Fruit fly (Drosophila melanogaster) whole organism, embryonic: ENCODE results near the gene CG32984.

ENCODE experiments used
- Atf3 ChIP-seq: fragments of 200-800 bp; sonication (Bioruptor generic); optimal IDR thresholded peaks from 3 replicates; lab custom pipeline; 2016; ENCODE audit warnings: missing biosample characterization, missing genetic modification characterization
- Bdp1 ChIP-seq: fragments of 200-800 bp; sonication (Bioruptor generic); optimal IDR thresholded peaks from 3 replicates; lab custom pipeline; 2016; ENCODE audit warnings: missing biosample characterization, missing genetic modification characterization
- CG10366 ChIP-seq: fragments of 200-800 bp; sonication (Bioruptor generic); IDR thresholded peaks from 2 replicates; pipeline ENCODE4 v1.3.6; 2022; ENCODE audit warnings: missing biosample characterization, missing genetic modification characterization
- CG11723 ChIP-seq: fragments of 200-800 bp; sonication (Bioruptor generic); optimal IDR thresholded peaks from 2 replicates; lab custom pipeline; 2017; ENCODE audit warnings: missing biosample characterization, mild to moderate bottlenecking, missing genetic modification characterization
- CG14441 ChIP-seq: fragments of 200-800 bp; sonication (Bioruptor generic); IDR thresholded peaks from 2 replicates; pipeline ENCODE4 v1.3.6; 2022; ENCODE audit warnings: missing biosample characterization, missing genetic modification characterization
- CG14710 ChIP-seq: fragments of 200-800 bp; sonication (Bioruptor generic); optimal IDR thresholded peaks from 3 replicates; lab custom pipeline; 2019; ENCODE audit warnings: missing biosample characterization, mild to moderate bottlenecking, missing genetic modification characterization, moderate library complexity
- CG1602 ChIP-seq: fragments of 200-800 bp; sonication (Bioruptor generic); optimal IDR thresholded peaks from 3 replicates; lab custom pipeline; 2016; ENCODE audit warnings: missing biosample characterization, missing genetic modification characterization
- CG1647 ChIP-seq: fragments of 200-800 bp; sonication (Bioruptor generic); optimal IDR thresholded peaks from 3 replicates; lab custom pipeline; 2016; ENCODE audit warnings: missing biosample characterization, missing genetic modification characterization
- CG17385 ChIP-seq: fragments of 200-800 bp; sonication (Bioruptor generic); optimal IDR thresholded peaks from 3 replicates; lab custom pipeline; 2018; ENCODE audit warnings: missing biosample characterization, mild to moderate bottlenecking, missing genetic modification characterization
- CG18599 ChIP-seq: fragments of 200-800 bp; sonication (Bioruptor generic); optimal IDR thresholded peaks from 3 replicates; lab custom pipeline; 2017; ENCODE audit warnings: missing biosample characterization, missing genetic modification characterization, mild to moderate bottlenecking, moderate library complexity, missing genetic modification reagents
- CG3065 ChIP-seq: fragments of 200-800 bp; sonication (Bioruptor generic); optimal IDR thresholded peaks from 2 replicates; lab custom pipeline; 2016; ENCODE audit warnings: missing biosample characterization, missing genetic modification characterization
- CG31388 ChIP-seq: fragments of 200-800 bp; sonication (Bioruptor generic); optimal IDR thresholded peaks from 2 replicates; lab custom pipeline; 2016; ENCODE audit warnings: missing biosample characterization, missing genetic modification characterization
- CG32532 ChIP-seq: fragments of 200-800 bp; sonication (Bioruptor generic); IDR thresholded peaks from 2 replicates; pipeline ENCODE4 v1.3.6; 2022; ENCODE audit warnings: missing biosample characterization, missing genetic modification characterization
- CG32767 ChIP-seq: fragments of 200-800 bp; sonication (Bioruptor generic); IDR thresholded peaks from 2 replicates; pipeline ENCODE4 v1.3.6; 2022; ENCODE audit warnings: missing biosample characterization, missing genetic modification characterization
- CG33213 ChIP-seq: fragments of 200-800 bp; sonication (Bioruptor generic); optimal IDR thresholded peaks from 3 replicates; lab custom pipeline; 2016; ENCODE audit warnings: missing biosample characterization, missing genetic modification characterization
- CG3407 ChIP-seq: fragments of 200-800 bp; sonication (Bioruptor generic); optimal IDR thresholded peaks from 2 replicates; lab custom pipeline; 2018; ENCODE audit warnings: missing biosample characterization, mild to moderate bottlenecking, missing genetic modification characterization
- CG34422 ChIP-seq: fragments of 200-800 bp; sonication (Bioruptor generic); IDR thresholded peaks from 3 replicates; pipeline ENCODE4 v1.3.6; 2022; ENCODE audit warnings: missing biosample characterization, missing genetic modification characterization
- CG7745 ChIP-seq: fragments of 200-800 bp; sonication (Bioruptor generic); optimal IDR thresholded peaks from 2 replicates; lab custom pipeline; 2018; ENCODE audit warnings: missing biosample characterization, mild to moderate bottlenecking, missing genetic modification characterization, moderate library complexity
- CG7928 ChIP-seq: fragments of 200-800 bp; sonication (Bioruptor generic); optimal IDR thresholded peaks from 2 replicates; lab custom pipeline; 2017; ENCODE audit warnings: missing biosample characterization, mild to moderate bottlenecking, missing genetic modification characterization
- CHES-1-like ChIP-seq: fragments of 200-800 bp; sonication (Bioruptor generic); optimal IDR thresholded peaks from 2 replicates; lab custom pipeline; 2016; ENCODE audit warnings: missing biosample characterization, missing genetic modification characterization
- Chrac-16 ChIP-seq: fragments of 200-800 bp; sonication (Bioruptor generic); optimal IDR thresholded peaks from 3 replicates; lab custom pipeline; 2016; ENCODE audit warnings: missing biosample characterization, missing genetic modification characterization
- CrebB ChIP-seq: fragments of 200-800 bp; sonication (Bioruptor generic); optimal IDR thresholded peaks from 3 replicates; lab custom pipeline; 2018; ENCODE audit warnings: missing biosample characterization, mild to moderate bottlenecking, missing genetic modification characterization
- D19A ChIP-seq: fragments of 200-800 bp; optimal IDR thresholded peaks from 3 replicates; lab custom pipeline; 2019; ENCODE audit warnings: missing biosample characterization, mild to moderate bottlenecking, missing genetic modification characterization, moderate library complexity
- Dip3 ChIP-seq: fragments of 200-800 bp; sonication (Bioruptor generic); optimal IDR thresholded peaks from 3 replicates; lab custom pipeline; 2016; ENCODE audit warnings: missing biosample characterization, missing genetic modification characterization
- H15 ChIP-seq: fragments of 200-800 bp; sonication (Bioruptor generic); IDR thresholded peaks from 3 replicates; pipeline ENCODE4 v1.3.6; 2022; ENCODE audit warnings: missing biosample characterization, missing genetic modification characterization
- Hand ChIP-seq: fragments of 200-800 bp; sonication (Bioruptor generic); optimal IDR thresholded peaks from 2 replicates; lab custom pipeline; 2017; ENCODE audit warnings: mild to moderate bottlenecking, missing biosample characterization, missing genetic modification reagents, missing genetic modification characterization
- Hr3 ChIP-seq: fragments of 200-800 bp; sonication (Bioruptor generic); optimal IDR thresholded peaks from 3 replicates; lab custom pipeline; 2016; ENCODE audit warnings: missing biosample characterization, missing genetic modification characterization
- NFAT ChIP-seq: fragments of 200-800 bp; sonication (Bioruptor generic); IDR thresholded peaks from 2 replicates; pipeline ENCODE4 v1.3.6; 2022; ENCODE audit warnings: missing biosample characterization, missing genetic modification characterization
- Optix ChIP-seq: fragments of 200-800 bp; sonication (Bioruptor generic); IDR thresholded peaks from 3 replicates; pipeline ENCODE4 v1.3.6; 2022; ENCODE audit warnings: missing biosample characterization, missing genetic modification characterization
- Pdp1 ChIP-seq, 2 experiments: fragments of 200-800 bp; sonication (Bioruptor generic); optimal IDR thresholded peaks; 3 replicates each; lab custom pipeline; 2016; ENCODE audit warnings: missing biosample characterization in 2 of 2, missing genetic modification characterization in 2 of 2, mild to moderate bottlenecking in 1 of 2, moderate library complexity in 1 of 2
- aop ChIP-seq: fragments of 200-800 bp; sonication (Bioruptor generic); IDR thresholded peaks from 2 replicates; pipeline ENCODE4 v1.3.6; 2022; ENCODE audit warnings: missing biosample characterization, missing genetic modification characterization
- esg ChIP-seq: fragments of 200-800 bp; sonication (Bioruptor generic); conservative IDR thresholded peaks from 2 replicates; pipeline ENCODE4 v1.3.6; 2022; ENCODE audit warnings: missing biosample characterization, missing genetic modification characterization
- gro ChIP-seq: fragments of 200-800 bp; sonication (Bioruptor generic); optimal IDR thresholded peaks from 2 replicates; lab custom pipeline; 2016; ENCODE audit warnings: missing biosample characterization, missing genetic modification characterization
- kni ChIP-seq: fragments of 200-800 bp; sonication (Bioruptor generic); optimal IDR thresholded peaks from 3 replicates; lab custom pipeline; 2017; ENCODE audit warnings: mild to moderate bottlenecking, missing biosample characterization, missing genetic modification reagents, missing genetic modification characterization
- lab ChIP-seq: fragments of 200-800 bp; sonication (Bioruptor generic); optimal IDR thresholded peaks from 3 replicates; lab custom pipeline; 2017; ENCODE audit warnings: missing biosample characterization, missing genetic modification characterization, mild to moderate bottlenecking, moderate library complexity, missing genetic modification reagents
- mirr ChIP-seq: fragments of 200-800 bp; sonication (Bioruptor generic); optimal IDR thresholded peaks from 3 replicates; lab custom pipeline; 2018; ENCODE audit warnings: missing biosample characterization, mild to moderate bottlenecking, missing genetic modification characterization
- peb ChIP-seq: fragments of 200-800 bp; sonication (Bioruptor generic); IDR thresholded peaks from 2 replicates; pipeline ENCODE4 v1.3.6; 2022; ENCODE audit warnings: missing biosample characterization, missing genetic modification characterization
- pfk ChIP-seq: fragments of 200-800 bp; sonication (Bioruptor generic); optimal IDR thresholded peaks from 2 replicates; lab custom pipeline; 2018; ENCODE audit warnings: missing biosample characterization, mild to moderate bottlenecking, missing genetic modification characterization, moderate library complexity
- pum ChIP-seq: fragments of 200-800 bp; sonication (Bioruptor generic); optimal IDR thresholded peaks from 2 replicates; lab custom pipeline; 2016; ENCODE audit warnings: missing biosample characterization, missing genetic modification characterization
- schlank ChIP-seq: fragments of 200-800 bp; sonication (Bioruptor generic); optimal IDR thresholded peaks from 2 replicates; lab custom pipeline; 2018; ENCODE audit warnings: missing biosample characterization, mild to moderate bottlenecking, missing genetic modification characterization
- sob ChIP-seq: fragments of 200-800 bp; sonication (Bioruptor generic); IDR thresholded peaks from 2 replicates; pipeline ENCODE4 v1.3.6; 2022; ENCODE audit warnings: missing biosample characterization, missing genetic modification characterization
- sqz ChIP-seq: fragments of 200-800 bp; sonication (Bioruptor generic); optimal IDR thresholded peaks from 3 replicates; lab custom pipeline; 2018; ENCODE audit warnings: missing biosample characterization, mild to moderate bottlenecking, missing genetic modification characterization
- ssp ChIP-seq: fragments of 200-800 bp; sonication (Bioruptor generic); IDR thresholded peaks from 2 replicates; pipeline ENCODE4 v1.3.6; 2022; ENCODE audit warnings: missing biosample characterization, missing genetic modification characterization
- sug ChIP-seq: fragments of 200-800 bp; optimal IDR thresholded peaks from 2 replicates; lab custom pipeline; 2019; ENCODE audit warnings: missing biosample characterization, mild to moderate bottlenecking, missing genetic modification characterization, moderate library complexity
- tna ChIP-seq: fragments of 200-800 bp; sonication (Bioruptor generic); IDR thresholded peaks from 2 replicates; pipeline ENCODE4 v1.3.6; 2022; ENCODE audit warnings: missing biosample characterization, missing genetic modification characterization; ENCODE audit not compliant: partially characterized antibody
- trh ChIP-seq: fragments of 200-800 bp; sonication (Bioruptor generic); optimal IDR thresholded peaks from 2 replicates; lab custom pipeline; 2016; ENCODE audit warnings: missing biosample characterization, missing genetic modification characterization
- unpg ChIP-seq: fragments of 200-800 bp; sonication (Bioruptor generic); optimal IDR thresholded peaks from 3 replicates; lab custom pipeline; 2018; ENCODE audit warnings: missing biosample characterization, mild to moderate bottlenecking, missing genetic modification characterization, moderate library complexity
- yki ChIP-seq: fragments of >200 bp; optimal IDR thresholded peaks from 3 replicates; lab custom pipeline; 2018

CG32984 gene

DNA sequence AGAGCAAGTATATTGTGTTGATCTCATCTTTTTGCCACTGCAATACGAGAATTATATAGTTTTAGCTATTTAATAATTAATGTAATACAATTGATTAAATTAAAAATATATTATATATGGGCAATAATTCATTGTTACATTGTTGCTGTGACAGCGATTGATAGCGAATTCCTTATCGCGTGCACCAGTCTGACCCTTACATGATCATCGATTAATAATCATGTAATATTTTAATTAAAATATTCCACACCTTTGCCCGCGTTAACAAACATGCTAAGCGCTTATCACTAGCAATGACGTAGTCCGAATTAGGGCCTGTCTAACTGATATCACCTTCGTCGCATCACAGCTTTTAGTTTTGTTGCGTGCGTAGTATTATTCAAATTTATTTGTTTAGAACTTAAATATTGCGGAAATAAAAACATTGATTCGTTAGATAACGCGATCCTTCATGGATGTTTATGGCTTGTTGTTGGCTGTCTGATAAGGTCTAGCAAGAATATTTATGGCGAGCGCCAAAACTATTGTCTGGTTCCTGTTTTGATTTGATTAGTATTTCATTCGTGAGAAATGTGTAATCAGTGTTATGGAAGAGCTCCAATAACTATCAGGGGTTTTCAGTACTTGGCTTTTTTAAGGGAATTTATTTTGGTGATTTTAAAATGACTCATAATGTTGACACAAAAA lies 22.6 kb downstream of the CG32984 start (continued):
- TF ChIP-seq Chrac-16 (GFP tag; lab: Kevin White, UChicago) (no peak), esg (GFP tag; lab: Robert Waterston, UW) (no peak), mirr (GFP tag; lab: Kevin White, UChicago) (peak; percentile 84), pfk (GFP tag; lab: Kevin White, UChicago) (no peak), sob (GFP tag; lab: Robert Waterston, UW) (no peak), Pdp1 (GFP tag; optimal IDR thresholded peaks at IDR 0.05; lab: Kevin White, UChicago) (peak in 1 of 2 experiments; percentile 85), CG33213 (GFP tag; lab: Kevin White, UChicago) (no peak), Hand (GFP tag; lab: Kevin White, UChicago) (no peak), CG3065 (GFP tag; lab: Kevin White, UChicago) (no peak), CG7928 (GFP tag; lab: Kevin White, UChicago) (no peak), CHES-1-like (GFP tag; lab: Kevin White, UChicago) (no peak), kni (GFP tag; lab: Kevin White, UChicago) (no peak), pum (no peak), sug (tag; lab: Kevin White, UChicago) (peak; percentile 83), yki (lab: Kevin White, UChicago) (no peak), CG34422 (no peak), H15 (GFP tag; lab: Robert Waterston, UW) (no peak), Atf3 (GFP tag; lab: Kevin White, UChicago) (no peak), CG31388 (GFP tag; lab: Kevin White, UChicago) (no peak), ssp (GFP tag; lab: Robert Waterston, UW) (no peak), CG10366 (GFP tag; lab: Robert Waterston, UW) (no peak), sqz (GFP tag; lab: Kevin White, UChicago) (no peak), trh (GFP tag; lab: Kevin White, UChicago) (no peak), peb (GFP tag; lab: Robert Waterston, UW) (no peak), lab (GFP tag; lab: Kevin White, UChicago) (peak; percentile 15), CG14441 (GFP tag; lab: Robert Waterston, UW) (no peak), Bdp1 (GFP tag; lab: Kevin White, UChicago) (no peak), aop (GFP tag; lab: Robert Waterston, UW) (no peak), D19A (no peak), Hr3 (GFP tag; lab: Kevin White, UChicago) (no peak), CG11723 (GFP tag; lab: Kevin White, UChicago) (no peak), CG17385 (GFP tag; lab: Kevin White, UChicago) (no peak), Dip3 (GFP tag; lab: Kevin White, UChicago) (no peak), tna (GFP tag; lab: Robert Waterston, UW) (no peak), CG1647 (no peak), CG3407 (GFP tag; lab: Kevin White, UChicago) (no peak), NFAT (no peak), CG32532 (no peak), CG1602 (GFP tag; lab: Kevin White, UChicago) (no peak), gro (peak; percentile 14), Optix (GFP tag; lab: Robert Waterston, UW) (no peak), CrebB (tag; lab: Kevin White, UChicago) (no peak), unpg (no peak), CG32767 (GFP tag; lab: Robert Waterston, UW) (no peak), CG18599 (GFP tag; lab: Kevin White, UChicago) (peak; percentile 25), CG7745 (tag; lab: Kevin White, UChicago) (no peak), schlank (tag; lab: Kevin White, UChicago) (no peak), CG14710 (tag; lab: Kevin White, UChicago) (no peak)
